Fruit fly (Drosophila melanogaster) Kc167 (cell line): Measurements from ENCODE around the gene CG14434.

Source experiments
- h ChIP-seq: fragments of >200 bp; optimal IDR thresholded peaks from 3 replicates; lab custom pipeline; 2018; ENCODE audit warnings: missing external identifiers
- psq ChIP-seq: fragments of >200 bp; optimal IDR thresholded peaks from 2 replicates; lab custom pipeline; 2017; ENCODE audit warnings: missing external identifiers

dm6 chrX:6857693-6858092 is 9.3 kb downstream of the CG14434 start:
- TF ChIP-seq h (no peak), psq (lab: Kevin White, UChicago) (no peak)
